Fruit fly (Drosophila melanogaster) whole organism, wandering third instar larva: ENCODE measurements around the gene eIF3i.

Source experiments
- Abd-B ChIP-seq: fragments of >200 bp; optimal IDR thresholded peaks from 2 replicates; lab custom pipeline; 2017; ENCODE audit warnings: missing biosample characterization, missing genetic modification characterization
- dsf ChIP-seq: sonication (Bioruptor generic); optimal IDR thresholded peaks from 2 replicates; lab custom pipeline; 2016; ENCODE audit warnings: missing biosample characterization, missing genetic modification characterization, borderline replicate concordance
- lola ChIP-seq: fragments of >200 bp; optimal IDR thresholded peaks from 2 replicates; lab custom pipeline; 2017; ENCODE audit warnings: missing biosample characterization, missing genetic modification characterization
- psq ChIP-seq: fragments of 200-800 bp; sonication (Bioruptor generic); optimal IDR thresholded peaks from 3 replicates; lab custom pipeline; 2017; ENCODE audit warnings: missing biosample characterization, mild to moderate bottlenecking, missing genetic modification characterization, moderate library complexity
- rgr ChIP-seq: fragments of 200-800 bp; sonication (Bioruptor generic); optimal IDR thresholded peaks from 3 replicates; lab custom pipeline; 2016; ENCODE audit warnings: missing biosample characterization, mild to moderate bottlenecking, missing genetic modification characterization
- sage ChIP-seq: fragments of 200-800 bp; sonication (Bioruptor generic); optimal IDR thresholded peaks from 2 replicates; lab custom pipeline; 2016; ENCODE audit warnings: missing biosample characterization, mild to moderate bottlenecking, missing genetic modification characterization

DNA sequence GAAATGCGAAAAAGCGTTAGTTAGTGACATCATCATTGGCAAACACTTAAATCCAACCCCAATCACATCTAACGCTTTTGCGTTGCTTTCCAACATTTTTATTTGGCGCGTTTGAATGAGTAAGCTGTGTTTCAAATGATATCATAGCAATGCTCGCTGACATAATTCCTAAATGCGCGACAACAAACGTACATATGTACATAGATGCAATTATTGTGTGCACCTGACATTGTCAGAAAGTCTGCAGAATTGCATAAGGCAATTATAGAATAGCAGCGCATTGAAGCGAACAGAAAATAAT lies 30.6 kb upstream of the eIF3i start:
- TF ChIP-seq dsf: no peak
- TF ChIP-seq Abd-B (GFP tag; lab: Kevin White, UChicago): no peak
- TF ChIP-seq rgr (GFP tag; lab: Kevin White, UChicago): no peak
- no peak for TF ChIP-seq lola (GFP tag; lab: Kevin White, UChicago)
- TF ChIP-seq sage (GFP tag; lab: Kevin White, UChicago): no peak
- TF ChIP-seq psq (GFP tag; lab: Kevin White, UChicago): no peak
